Comparison of ENCODE assay signal across 7 worm cellular contexts in genomic region chrIV:1009546-1009945, ce11.
A peak's percentile ranks its signal among the peaks of the same experiment; 100 is the strongest.
TF ChIP-seq lines count a peak whose summit lies in the region.

Gene Y55F3AM.9, minus strand, starts transcription at chrIV:1009734.

TF ChIP-seq in whole organism, L1 larva, 84 proteins besides CTCF, POLR2A, EP300 and RAD21 (continues in another document):
- TF ChIP-seq sox-4 (tag; optimal IDR thresholded peaks at IDR 0.05; lab: Kevin White, UChicago) = no peak
- no peak for TF ChIP-seq elt-2 (tag; optimal IDR thresholded peaks at IDR 0.05; lab: Kevin White, UChicago)
- TF ChIP-seq dpl-1 (GFP tag; optimal IDR thresholded peaks at IDR 0.05; lab: Kevin White, UChicago) = peak; percentile 34 to 69 (median 64)
- TF ChIP-seq tbx-2 (tag; optimal IDR thresholded peaks at IDR 0.05; lab: Kevin White, UChicago) = peak; percentile 31
- peak; percentile 60 for TF ChIP-seq fkh-8 (tag; optimal IDR thresholded peaks at IDR 0.05; lab: Kevin White, UChicago)
- TF ChIP-seq snu-23 (GFP tag; optimal IDR thresholded peaks at IDR 0.05; lab: Kevin White, UChicago) = peak; percentile 66
- no peak for TF ChIP-seq swsn-7 (tag; optimal IDR thresholded peaks at IDR 0.05; lab: Kevin White, UChicago)
- peak; percentile 71 for TF ChIP-seq C04F5.9 (tag; optimal IDR thresholded peaks at IDR 0.05; lab: Kevin White, UChicago)
- TF ChIP-seq hlh-4 (tag; optimal IDR thresholded peaks at IDR 0.05; lab: Kevin White, UChicago) = no peak
- TF ChIP-seq lsy-2 (tag; optimal IDR thresholded peaks at IDR 0.05; lab: Kevin White, UChicago) = peak; percentile 59 to 63
- no peak for TF ChIP-seq nhr-90 (tag; optimal IDR thresholded peaks at IDR 0.05; lab: Kevin White, UChicago; ENCODE audit: poor library complexity)
- TF ChIP-seq mep-1 (tag; optimal IDR thresholded peaks at IDR 0.05; lab: Kevin White, UChicago) = peak; percentile 62
- TF ChIP-seq xbp-1 (tag; optimal IDR thresholded peaks at IDR 0.05; lab: Kevin White, UChicago) = peak; percentile 37

TF ChIP-seq in whole organism, L2 larva, 48 proteins besides CTCF, POLR2A, EP300 and RAD21:
- TF ChIP-seq lin-39 (tag; optimal IDR thresholded peaks at IDR 0.05; lab: Kevin White, UChicago) = no peak
- TF ChIP-seq unc-55 (GFP tag; optimal IDR thresholded peaks at IDR 0.05; lab: Kevin White, UChicago) = peak; percentile 64
- peak; percentile 34 for TF ChIP-seq gmeb-1 (tag; optimal IDR thresholded peaks at IDR 0.05; lab: Kevin White, UChicago)
- peak; percentile 42 for TF ChIP-seq nhr-129 (tag; optimal IDR thresholded peaks at IDR 0.05; lab: Kevin White, UChicago)
- peak; percentile 20 for TF ChIP-seq crh-2 (tag; optimal IDR thresholded peaks at IDR 0.05; lab: Kevin White, UChicago)
- TF ChIP-seq dmd-4 (tag; optimal IDR thresholded peaks at IDR 0.05; lab: Kevin White, UChicago) = no peak
- no peak for TF ChIP-seq nhr-11 (tag; optimal IDR thresholded peaks at IDR 0.05; lab: Kevin White, UChicago)
- peak; percentile 66 for TF ChIP-seq C34F6.9 (tag; optimal IDR thresholded peaks at IDR 0.05; lab: Kevin White, UChicago)
- no peak for TF ChIP-seq skn-1 (tag; optimal IDR thresholded peaks at IDR 0.05; lab: Kevin White, UChicago)
- peak; percentile 18 for TF ChIP-seq ama-1 (optimal IDR thresholded peaks at IDR 0.05; lab: Kevin White, UChicago)
- TF ChIP-seq lsy-2 (tag; optimal IDR thresholded peaks at IDR 0.05; lab: Kevin White, UChicago) = peak; percentile 33 to 76
- peak; percentile 27 for TF ChIP-seq fos-1 (tag; optimal IDR thresholded peaks at IDR 0.05; lab: Kevin White, UChicago)
- no peak for TF ChIP-seq ztf-4 (tag; optimal IDR thresholded peaks at IDR 0.05; lab: Kevin White, UChicago)

TF ChIP-seq in whole organism, L3 larva, 47 proteins besides CTCF, POLR2A, EP300 and RAD21 (continues in another document):
- TF ChIP-seq elt-1 (tag; optimal IDR thresholded peaks at IDR 0.05; lab: Kevin White, UChicago) (no peak), fkh-10 (GFP tag; optimal IDR thresholded peaks at IDR 0.05; lab: Kevin White, UChicago) (no peak), nhr-25 (tag; optimal IDR thresholded peaks at IDR 0.05; lab: Kevin White, UChicago) (no peak), egl-5 (tag; optimal IDR thresholded peaks at IDR 0.05; lab: Kevin White, UChicago) (peak; percentile 66), ZK546.5 (tag; optimal IDR thresholded peaks at IDR 0.05; lab: Kevin White, UChicago) (no peak), unc-62 (GFP tag; optimal IDR thresholded peaks at IDR 0.05; lab: Kevin White, UChicago) (no peak), ceh-9 (tag; optimal IDR thresholded peaks at IDR 0.05; lab: Kevin White, UChicago) (no peak), lsy-12 (tag; optimal IDR thresholded peaks at IDR 0.05; lab: Kevin White, UChicago) (no peak), ceh-28 (tag; optimal IDR thresholded peaks at IDR 0.05; lab: Kevin White, UChicago) (peak; percentile 47), unc-39 (tag; optimal IDR thresholded peaks at IDR 0.05; lab: Kevin White, UChicago) (no peak), zag-1 (tag; optimal IDR thresholded peaks at IDR 0.05; lab: Kevin White, UChicago) (no peak), nhr-23 (tag; optimal IDR thresholded peaks at IDR 0.05; lab: Kevin White, UChicago) (no peak), nhr-77 (tag; optimal IDR thresholded peaks at IDR 0.05; lab: Kevin White, UChicago) (no peak), elt-2 (tag; optimal IDR thresholded peaks at IDR 0.05; lab: Kevin White, UChicago) (no peak), ztf-4 (tag; optimal IDR thresholded peaks at IDR 0.05; lab: Kevin White, UChicago) (no peak)

TF ChIP-seq in whole organism, L4 larva, 104 proteins besides CTCF, POLR2A, EP300 and RAD21 (continues in another document):
- TF ChIP-seq nhr-76 (tag; optimal IDR thresholded peaks at IDR 0.05; lab: Kevin White, UChicago) = no peak
- TF ChIP-seq nhr-25 (tag; optimal IDR thresholded peaks at IDR 0.05; lab: Kevin White, UChicago; ENCODE audit: borderline replicate concordance, insufficient read depth) = no peak
- TF ChIP-seq snpc-4 (tag; optimal IDR thresholded peaks at IDR 0.05; lab: Kevin White, UChicago) = no peak
- TF ChIP-seq lin-15B (tag; optimal IDR thresholded peaks at IDR 0.05; lab: Kevin White, UChicago) = no peak
- TF ChIP-seq dmd-8 (GFP tag; IDR thresholded peaks at IDR 0.05; lab: Robert Waterston, UW) = no peak
- TF ChIP-seq mxl-3 (GFP tag; optimal IDR thresholded peaks at IDR 0.05; lab: Kevin White, UChicago) = no peak
- TF ChIP-seq nhr-41 (GFP tag; IDR thresholded peaks at IDR 0.05; lab: Robert Waterston, UW) = no peak
- peak; percentile 19 for TF ChIP-seq mep-1 (tag; optimal IDR thresholded peaks at IDR 0.05; lab: Kevin White, UChicago)
- TF ChIP-seq aly-2 (tag; optimal IDR thresholded peaks at IDR 0.05; lab: Kevin White, UChicago) = no peak
- TF ChIP-seq nhr-28 (tag; optimal IDR thresholded peaks at IDR 0.05; lab: Kevin White, UChicago) = no peak
- TF ChIP-seq madf-9 (GFP tag; conservative IDR thresholded peaks at IDR 0.05; lab: Robert Waterston, UW) = no peak
- TF ChIP-seq nhr-48 (tag; optimal IDR thresholded peaks at IDR 0.05; lab: Kevin White, UChicago) = no peak
- no peak for TF ChIP-seq spr-3 (GFP tag; optimal IDR thresholded peaks at IDR 0.05; lab: Kevin White, UChicago)
- TF ChIP-seq unc-39 (tag; optimal IDR thresholded peaks at IDR 0.05; lab: Kevin White, UChicago) = no peak
- no peak for TF ChIP-seq set-16 (GFP tag; IDR thresholded peaks at IDR 0.05; lab: Robert Waterston, UW)

TF ChIP-seq in whole organism, late embryonic, 69 proteins besides CTCF, POLR2A, EP300 and RAD21:
- TF ChIP-seq ceh-48 (tag; optimal IDR thresholded peaks at IDR 0.05; lab: Kevin White, UChicago) = peak; percentile 46
- no peak for TF ChIP-seq ama-1 (optimal IDR thresholded peaks at IDR 0.05; lab: Kevin White, UChicago)
- peak; percentile 46 for TF ChIP-seq ceh-30 (tag; optimal IDR thresholded peaks at IDR 0.05; lab: Kevin White, UChicago)
- peak; percentile 30 for TF ChIP-seq nfya-1 (tag; optimal IDR thresholded peaks at IDR 0.05; lab: Kevin White, UChicago)
- TF ChIP-seq unc-55 (GFP tag; optimal IDR thresholded peaks at IDR 0.05; lab: Kevin White, UChicago) = no peak
- peak; percentile 1 for TF ChIP-seq tbx-2 (tag; optimal IDR thresholded peaks at IDR 0.05; lab: Kevin White, UChicago)
- TF ChIP-seq hlh-8 (tag; optimal IDR thresholded peaks at IDR 0.05; lab: Kevin White, UChicago) = no peak
- peak; percentile 92 for TF ChIP-seq hlh-30 (tag; optimal IDR thresholded peaks at IDR 0.05; lab: Kevin White, UChicago; ENCODE audit: insufficient read depth)

TF ChIP-seq in whole organism, mixed stage, embryonic, 35 proteins besides CTCF, POLR2A, EP300 and RAD21:
- TF ChIP-seq lsy-2 (tag; optimal IDR thresholded peaks at IDR 0.05; lab: Kevin White, UChicago) (peak; percentile 19), elt-1 (tag; optimal IDR thresholded peaks at IDR 0.05; lab: Kevin White, UChicago; ENCODE audit: borderline replicate concordance, insufficient read depth) (no peak), ztf-11 (tag; optimal IDR thresholded peaks at IDR 0.05; lab: Kevin White, UChicago) (peak; percentile 11), tbx-8 (GFP tag; optimal IDR thresholded peaks at IDR 0.05; lab: Kevin White, UChicago) (no peak), mab-5 (tag; optimal IDR thresholded peaks at IDR 0.05; lab: Kevin White, UChicago) (no peak), lin-13 (tag; optimal IDR thresholded peaks at IDR 0.05; lab: Kevin White, UChicago) (peak; percentile 46), blmp-1 (tag; optimal IDR thresholded peaks at IDR 0.05; lab: Kevin White, UChicago) (no peak), sptf-1 (tag; optimal IDR thresholded peaks at IDR 0.05; lab: Kevin White, UChicago) (peak; percentile 30), mep-1 (tag; optimal IDR thresholded peaks at IDR 0.05; lab: Kevin White, UChicago) (peak; percentile 4), flh-1 (GFP tag; optimal IDR thresholded peaks at IDR 0.05; lab: Kevin White, UChicago) (no peak), ces-1 (GFP tag; optimal IDR thresholded peaks at IDR 0.05; lab: Kevin White, UChicago) (peak; percentile 33)
TF ChIP-seq in whole organism, mixed stage, embryonic: peak in this region for 6.

TF ChIP-seq in whole organism, young adult, 124 proteins besides CTCF, POLR2A, EP300 and RAD21 (continues in another document):
- TF ChIP-seq lin-26 (GFP tag; IDR thresholded peaks at IDR 0.05; lab: Robert Waterston, UW) (no peak), hrde-1 (tag; optimal IDR thresholded peaks at IDR 0.05; lab: Kevin White, UChicago; ENCODE audit: borderline replicate concordance) (no peak), dox-1 (GFP tag; IDR thresholded peaks at IDR 0.05; lab: Robert Waterston, UW) (0 out of 2 replicates have a peak, but pooled peaks have one; percentile 39), rec-8 (tag; optimal IDR thresholded peaks at IDR 0.05; lab: Kevin White, UChicago) (no peak), B0336.3 (GFP tag; IDR thresholded peaks at IDR 0.05; lab: Robert Waterston, UW) (no peak), ceh-58 (GFP tag; IDR thresholded peaks at IDR 0.05; lab: Robert Waterston, UW) (no peak), athp-1 (tag; optimal IDR thresholded peaks at IDR 0.05; lab: Kevin White, UChicago) (no peak), B0261.1 (tag; optimal IDR thresholded peaks at IDR 0.05; lab: Kevin White, UChicago) (no peak), F57C9.4 (tag; optimal IDR thresholded peaks at IDR 0.05; lab: Kevin White, UChicago) (no peak), sptf-2 (GFP tag; optimal IDR thresholded peaks at IDR 0.05; lab: Kevin White, UChicago) (no peak), madf-6 (GFP tag; IDR thresholded peaks at IDR 0.05; lab: Robert Waterston, UW) (peak; percentile 51; the same call in 1 of the 2 replicates), atf-7 (tag; optimal IDR thresholded peaks at IDR 0.05; lab: Kevin White, UChicago) (no peak), mxl-1 (tag; optimal IDR thresholded peaks at IDR 0.05; lab: Kevin White, UChicago) (no peak), aptf-2 (GFP tag; conservative IDR thresholded peaks at IDR 0.05; lab: Robert Waterston, UW) (no peak), somi-1 (GFP tag; optimal IDR thresholded peaks at IDR 0.05; lab: Kevin White, UChicago) (no peak), pha-4 (tag; optimal IDR thresholded peaks at IDR 0.05; lab: Kevin White, UChicago) (no peak), F23B12.7 (tag; optimal IDR thresholded peaks at IDR 0.05; lab: Kevin White, UChicago; ENCODE audit: insufficient read depth) (no peak), zim-3 (tag; optimal IDR thresholded peaks at IDR 0.05; lab: Kevin White, UChicago) (no peak), ccch-3 (GFP tag; optimal IDR thresholded peaks at IDR 0.05; lab: Kevin White, UChicago) (no peak), Y95B8A.8 (GFP tag; IDR thresholded peaks at IDR 0.05; lab: Robert Waterston, UW) (no peak), bed-1 (GFP tag; IDR thresholded peaks at IDR 0.05; lab: Robert Waterston, UW) (no peak), lin-40 (tag; optimal IDR thresholded peaks at IDR 0.05; lab: Kevin White, UChicago) (peak; percentile 24), let-607 (tag; optimal IDR thresholded peaks at IDR 0.05; lab: Kevin White, UChicago) (no peak), bed-2 (GFP tag; IDR thresholded peaks at IDR 0.05; lab: Robert Waterston, UW) (no peak), snpc-4 (GFP tag; optimal IDR thresholded peaks at IDR 0.05; lab: Kevin White, UChicago) (no peak), snpc-4 (tag; optimal IDR thresholded peaks at IDR 0.05; lab: Kevin White, UChicago) (no peak), cebp-1 (GFP tag; IDR thresholded peaks at IDR 0.05; lab: Robert Waterston, UW) (no peak), cebp-1 (tag; optimal IDR thresholded peaks at IDR 0.05; lab: Kevin White, UChicago) (peak; percentile 37)
